Worm (Caenorhabditis elegans) whole organism, L4 larva: ENCODE measurements around the gene rpi-1.

Source experiments
- F44E2.7 ChIP-seq: fragments of 200-800 bp; sonication (Bioruptor generic); IDR thresholded peaks from 2 replicates; pipeline ENCODE4 v2.1.2; 2022; ENCODE audit warnings: missing genetic modification characterization, missing compliant biosample characterization
- ZK546.5 ChIP-seq, 2 experiments: sonication (generic microtip); optimal IDR thresholded peaks; 2 replicates each; lab custom pipeline; 2017; ENCODE audit warnings: missing biosample characterization in 2 of 2, missing genetic modification characterization in 2 of 2
- dpl-1 ChIP-seq: fragments of 150-350 bp; optimal IDR thresholded peaks from 2 replicates; lab custom pipeline; 2014; ENCODE audit warnings: missing biosample characterization, missing genetic modification reagents, missing genetic modification characterization
- nhr-102 ChIP-seq: sonication (generic microtip); optimal IDR thresholded peaks from 2 replicates; lab custom pipeline; 2016; ENCODE audit warnings: mild to moderate bottlenecking, missing genetic modification characterization, moderate library complexity, missing compliant biosample characterization
- nhr-237 ChIP-seq: sonication (generic microtip); optimal IDR thresholded peaks from 2 replicates; lab custom pipeline; 2017; ENCODE audit warnings: missing biosample characterization, missing genetic modification characterization
- pha-4 ChIP-seq, 2 experiments: fragments of 150-350 bp in 1 of 2; fragments of 200-800 bp in 1 of 2; sonication (Bioruptor generic) in 1 of 2; IDR thresholded peaks in 1 of 2; optimal IDR thresholded peaks in 1 of 2; 2 replicates each; pipeline versions ENCODE4 v1.3.6 to Lab custom; 2014 to 2022; ENCODE audit warnings: missing genetic modification characterization in 2 of 2, missing genetic modification reagents in 2 of 2, missing biosample characterization in 1 of 2, missing compliant biosample characterization in 1 of 2
- skn-1 ChIP-seq: fragments of 150-350 bp; optimal IDR thresholded peaks from 2 replicates; lab custom pipeline; 2014; ENCODE audit warnings: missing biosample characterization, missing genetic modification characterization
- tra-1 ChIP-seq: fragments of 200-800 bp; sonication (Bioruptor generic); IDR thresholded peaks from 2 replicates; pipeline ENCODE4 v1.3.6; 2022; ENCODE audit warnings: missing genetic modification reagents, missing genetic modification characterization, missing compliant biosample characterization
- unc-62 ChIP-seq, 3 experiments: fragments of 150-350 bp in 1 of 3; sonication (generic microtip); optimal IDR thresholded peaks in 2 of 3; peaks in 1 of 3; 1 replicate in 1 of 3; 2 replicates in 2 of 3; lab custom pipeline; 2014 to 2017; ENCODE audit warnings: missing biosample characterization in 3 of 3, missing genetic modification characterization in 3 of 3, missing genetic modification reagents in 3 of 3, missing genotype in 1 of 3
- zag-1 ChIP-seq: fragments of 150-350 bp; optimal IDR thresholded peaks from 2 replicates; lab custom pipeline; 2014; ENCODE audit warnings: missing biosample characterization, missing genetic modification characterization

- TF ChIP-seq skn-1 (tag; lab: Kevin White, UChicago) (no peak), F44E2.7 (GFP tag; lab: Robert Waterston, UW) (no peak), pha-4 (GFP tag; IDR thresholded peaks at IDR 0.05; lab: Robert Waterston, UW) (no peak), pha-4 (tag; optimal IDR thresholded peaks at IDR 0.05; lab: Kevin White, UChicago) (no peak), ZK546.5 (tag; optimal IDR thresholded peaks at IDR 0.05; lab: Kevin White, UChicago) (no peak), zag-1 (tag; lab: Kevin White, UChicago) (no peak), dpl-1 (GFP tag; lab: Kevin White, UChicago) (no peak), tra-1 (GFP tag; lab: Robert Waterston, UW) (no peak), nhr-102 (tag; lab: Kevin White, UChicago) (no peak), unc-62 (GFP tag; optimal IDR thresholded peaks at IDR 0.05 in 1 of 2; lab: Kevin White, UChicago) (no peak), unc-62 (tag; optimal IDR thresholded peaks at IDR 0.05; lab: Kevin White, UChicago) (no peak), nhr-237 (tag; lab: Kevin White, UChicago) (no peak)
These were observed 16.7 kb downstream of the rpi-1 start for ce11 chrII:13945527-13945926.
